Fruit fly (Drosophila melanogaster) whole organism, embryonic: ENCODE results near the gene Prp39.

Source experiments
- Adf1 ChIP-seq: fragments of 200-800 bp; sonication (Bioruptor generic); IDR thresholded peaks from 2 replicates; pipeline ENCODE4 v1.3.6; 2022; ENCODE audit warnings: missing biosample characterization, missing genetic modification characterization
- CG10431 ChIP-seq: fragments of 200-800 bp; sonication (Bioruptor generic); optimal IDR thresholded peaks from 3 replicates; lab custom pipeline; 2018; ENCODE audit warnings: missing biosample characterization, mild to moderate bottlenecking, missing genetic modification characterization
- CG10979 ChIP-seq: fragments of 200-800 bp; sonication (Bioruptor generic); optimal IDR thresholded peaks from 2 replicates; lab custom pipeline; 2018; ENCODE audit warnings: missing biosample characterization, mild to moderate bottlenecking, missing genetic modification characterization, moderate library complexity
- CG11093 ChIP-seq: fragments of 200-800 bp; sonication (Bioruptor generic); IDR thresholded peaks from 3 replicates; pipeline ENCODE4 v1.3.6; 2022; ENCODE audit warnings: missing biosample characterization, missing genetic modification characterization
- CG11456 ChIP-seq: fragments of 200-800 bp; sonication (Bioruptor generic); IDR thresholded peaks from 3 replicates; pipeline ENCODE4 v1.3.6; 2022; ENCODE audit warnings: missing biosample characterization, missing genetic modification characterization
- CG11723 ChIP-seq: fragments of 200-800 bp; sonication (Bioruptor generic); optimal IDR thresholded peaks from 2 replicates; lab custom pipeline; 2017; ENCODE audit warnings: missing biosample characterization, mild to moderate bottlenecking, missing genetic modification characterization
- CG12104 ChIP-seq: fragments of 200-800 bp; sonication (Bioruptor generic); optimal IDR thresholded peaks from 3 replicates; lab custom pipeline; 2016; ENCODE audit warnings: missing biosample characterization, missing genetic modification characterization
- CG14441 ChIP-seq: fragments of 200-800 bp; sonication (Bioruptor generic); IDR thresholded peaks from 2 replicates; pipeline ENCODE4 v1.3.6; 2022; ENCODE audit warnings: missing biosample characterization, missing genetic modification characterization
- CG2120 ChIP-seq: fragments of 200-800 bp; sonication (Bioruptor generic); optimal IDR thresholded peaks from 3 replicates; lab custom pipeline; 2016; ENCODE audit warnings: missing biosample characterization, missing genetic modification characterization
- CG2199 ChIP-seq: fragments of 200-800 bp; sonication (Bioruptor generic); IDR thresholded peaks from 3 replicates; pipeline ENCODE4 v1.3.6; 2022; ENCODE audit warnings: missing biosample characterization, missing genetic modification characterization
- CG30020 ChIP-seq: fragments of 200-800 bp; optimal IDR thresholded peaks from 2 replicates; lab custom pipeline; 2019; ENCODE audit warnings: missing biosample characterization, mild to moderate bottlenecking, missing genetic modification characterization, moderate library complexity
- CG32767 ChIP-seq: fragments of 200-800 bp; sonication (Bioruptor generic); IDR thresholded peaks from 2 replicates; pipeline ENCODE4 v1.3.6; 2022; ENCODE audit warnings: missing biosample characterization, missing genetic modification characterization
- CG34224 ChIP-seq: fragments of 200-800 bp; sonication (Bioruptor generic); IDR thresholded peaks from 3 replicates; pipeline ENCODE4 v1.3.6; 2022; ENCODE audit warnings: missing biosample characterization, missing genetic modification characterization; ENCODE audit not compliant: partially characterized antibody
- CG3847 ChIP-seq: fragments of 200-800 bp; sonication (Bioruptor generic); IDR thresholded peaks from 2 replicates; pipeline ENCODE4 v1.3.6; 2022; ENCODE audit warnings: missing biosample characterization, missing genetic modification characterization
- CG4730 ChIP-seq: fragments of 200-800 bp; sonication (Bioruptor generic); IDR thresholded peaks from 2 replicates; pipeline ENCODE4 v1.3.6; 2022; ENCODE audit warnings: missing biosample characterization, missing genetic modification characterization
- CG6689 ChIP-seq: fragments of 200-800 bp; sonication (Bioruptor generic); IDR thresholded peaks from 2 replicates; pipeline ENCODE4 v1.3.6; 2022; ENCODE audit warnings: missing biosample characterization, missing genetic modification characterization
- CG6765 ChIP-seq: fragments of 200-800 bp; sonication (Bioruptor generic); optimal IDR thresholded peaks from 3 replicates; lab custom pipeline; 2017; ENCODE audit warnings: missing biosample characterization, mild to moderate bottlenecking, missing genetic modification characterization
- CG7372 ChIP-seq: fragments of 200-800 bp; sonication (Bioruptor generic); IDR thresholded peaks from 2 replicates; pipeline ENCODE4 v1.3.6; 2022; ENCODE audit warnings: missing biosample characterization, missing genetic modification characterization
- CG7987 ChIP-seq: fragments of 200-800 bp; sonication (Bioruptor generic); optimal IDR thresholded peaks from 2 replicates; lab custom pipeline; 2018; ENCODE audit warnings: missing biosample characterization, mild to moderate bottlenecking, missing genetic modification characterization, moderate library complexity
- CG8388 ChIP-seq: fragments of 200-800 bp; sonication (Bioruptor generic); optimal IDR thresholded peaks from 2 replicates; lab custom pipeline; 2019; ENCODE audit warnings: missing biosample characterization, mild to moderate bottlenecking, missing genetic modification characterization, moderate library complexity
- CoRest ChIP-seq: fragments of 200-800 bp; sonication (Bioruptor generic); optimal IDR thresholded peaks from 3 replicates; lab custom pipeline; 2018; ENCODE audit warnings: missing biosample characterization, mild to moderate bottlenecking, missing genetic modification characterization, moderate library complexity
- E2f1 ChIP-seq: fragments of 200-800 bp; sonication (Bioruptor generic); IDR thresholded peaks from 2 replicates; pipeline ENCODE4 v1.3.6; 2022; ENCODE audit warnings: missing biosample characterization, missing genetic modification characterization
- E2f2 ChIP-seq: fragments of 200-800 bp; sonication (Bioruptor generic); IDR thresholded peaks from 2 replicates; pipeline ENCODE4 v1.3.6; 2022; ENCODE audit warnings: missing biosample characterization, missing genetic modification characterization
- Gug ChIP-seq: fragments of 200-800 bp; sonication (Bioruptor generic); IDR thresholded peaks from 4 replicates; pipeline ENCODE4 v1.3.6; 2022; ENCODE audit warnings: missing biosample characterization, missing genetic modification characterization
- Hsf ChIP-seq: fragments of 200-800 bp; sonication (Bioruptor generic); optimal IDR thresholded peaks from 3 replicates; lab custom pipeline; 2016; ENCODE audit warnings: missing biosample characterization, missing genetic modification characterization
- Ptx1 ChIP-seq: fragments of 200-800 bp; sonication (Bioruptor generic); IDR thresholded peaks from 2 replicates; pipeline ENCODE4 v1.3.6; 2022; ENCODE audit warnings: missing biosample characterization, missing genetic modification characterization
- Sox100B ChIP-seq: fragments of 200-800 bp; sonication (Bioruptor generic); optimal IDR thresholded peaks from 3 replicates; lab custom pipeline; 2018; ENCODE audit warnings: missing biosample characterization, mild to moderate bottlenecking, missing genetic modification characterization
- Xrp1 ChIP-seq: fragments of 200-800 bp; sonication (Bioruptor generic); IDR thresholded peaks from 2 replicates; pipeline ENCODE4 v1.3.6; 2022; ENCODE audit warnings: missing biosample characterization, missing genetic modification characterization
- ase ChIP-seq: fragments of 200-800 bp; sonication (Bioruptor generic); IDR thresholded peaks from 3 replicates; pipeline ENCODE4 v1.3.6; 2022; ENCODE audit warnings: missing biosample characterization, missing genetic modification characterization
- bbx ChIP-seq: fragments of 200-800 bp; sonication (Bioruptor generic); IDR thresholded peaks from 2 replicates; pipeline ENCODE4 v1.3.6; 2022; ENCODE audit warnings: missing biosample characterization, missing genetic modification characterization; ENCODE audit not compliant: partially characterized antibody
- cas ChIP-seq: fragments of 200-800 bp; sonication (Bioruptor generic); IDR thresholded peaks from 2 replicates; pipeline ENCODE4 v1.3.6; 2022; ENCODE audit warnings: missing biosample characterization, missing genetic modification characterization
- dm ChIP-seq: fragments of 200-800 bp; sonication (Bioruptor generic); optimal IDR thresholded peaks from 3 replicates; lab custom pipeline; 2016; ENCODE audit warnings: missing biosample characterization, missing genetic modification characterization
- dpn ChIP-seq, 2 experiments: fragments of 200-800 bp; sonication (Bioruptor generic); optimal IDR thresholded peaks; 3 replicates each; lab custom pipeline; 2016; ENCODE audit warnings: missing biosample characterization in 2 of 2, missing genetic modification characterization in 2 of 2
- inv ChIP-seq: fragments of 200-800 bp; sonication (Bioruptor generic); IDR thresholded peaks from 2 replicates; pipeline ENCODE4 v1.3.6; 2022; ENCODE audit warnings: missing biosample characterization, missing genetic modification characterization; ENCODE audit not compliant: partially characterized antibody
- kay ChIP-seq: fragments of 200-800 bp; sonication (Bioruptor generic); optimal IDR thresholded peaks from 2 replicates; lab custom pipeline; 2016; ENCODE audit warnings: missing biosample characterization, missing genetic modification characterization
- lbe ChIP-seq: fragments of 200-800 bp; sonication (Bioruptor generic); optimal IDR thresholded peaks from 2 replicates; lab custom pipeline; 2016; ENCODE audit warnings: missing biosample characterization, mild to moderate bottlenecking, missing genetic modification characterization
- mld ChIP-seq: fragments of 200-800 bp; sonication (Bioruptor generic); IDR thresholded peaks from 3 replicates; pipeline ENCODE4 v1.3.6; 2022; ENCODE audit warnings: missing biosample characterization, missing genetic modification characterization; ENCODE audit not compliant: partially characterized antibody
- nerfin-2 ChIP-seq: fragments of 200-800 bp; sonication (Bioruptor generic); IDR thresholded peaks from 2 replicates; pipeline ENCODE4 v1.3.6; 2022; ENCODE audit warnings: missing biosample characterization, missing genetic modification characterization; ENCODE audit not compliant: partially characterized antibody
- onecut ChIP-seq: fragments of 200-800 bp; sonication (Bioruptor generic); IDR thresholded peaks from 2 replicates; pipeline ENCODE4 v1.3.6; 2022; ENCODE audit warnings: missing biosample characterization, missing genetic modification characterization
- ranshi ChIP-seq: fragments of 200-800 bp; sonication (Bioruptor generic); IDR thresholded peaks from 2 replicates; pipeline ENCODE4 v1.3.6; 2022; ENCODE audit warnings: missing biosample characterization, missing genetic modification characterization
- scrt ChIP-seq: fragments of 200-800 bp; sonication (Bioruptor generic); optimal IDR thresholded peaks from 2 replicates; lab custom pipeline; 2018; ENCODE audit warnings: missing biosample characterization, mild to moderate bottlenecking, missing genetic modification characterization, moderate library complexity
- sd ChIP-seq: fragments of 200-800 bp; sonication (Bioruptor generic); optimal IDR thresholded peaks from 3 replicates; lab custom pipeline; 2018; ENCODE audit warnings: missing biosample characterization, mild to moderate bottlenecking, missing genetic modification characterization, moderate library complexity
- sisA ChIP-seq: fragments of 200-800 bp; sonication (Bioruptor generic); IDR thresholded peaks from 2 replicates; pipeline ENCODE4 v1.3.6; 2022; ENCODE audit warnings: missing biosample characterization, missing genetic modification characterization
- sna ChIP-seq: fragments of 200-800 bp; sonication (Bioruptor generic); IDR thresholded peaks from 2 replicates; pipeline ENCODE4 v1.3.6; 2022; ENCODE audit warnings: missing biosample characterization, missing genetic modification characterization; ENCODE audit not compliant: partially characterized antibody
- sob ChIP-seq: fragments of 200-800 bp; sonication (Bioruptor generic); IDR thresholded peaks from 2 replicates; pipeline ENCODE4 v1.3.6; 2022; ENCODE audit warnings: missing biosample characterization, missing genetic modification characterization
- sug ChIP-seq: fragments of 200-800 bp; optimal IDR thresholded peaks from 2 replicates; lab custom pipeline; 2019; ENCODE audit warnings: missing biosample characterization, mild to moderate bottlenecking, missing genetic modification characterization, moderate library complexity
- ttk ChIP-seq: fragments of 200-800 bp; sonication (Bioruptor generic); IDR thresholded peaks from 2 replicates; pipeline ENCODE4 v2.1.2; 2022; ENCODE audit warnings: missing biosample characterization, missing genetic modification characterization
- wor ChIP-seq: fragments of 200-800 bp; sonication (Bioruptor generic); IDR thresholded peaks from 2 replicates; pipeline ENCODE4 v1.3.6; 2022; ENCODE audit warnings: missing biosample characterization, missing genetic modification characterization

The Prp39 gene

DNA sequence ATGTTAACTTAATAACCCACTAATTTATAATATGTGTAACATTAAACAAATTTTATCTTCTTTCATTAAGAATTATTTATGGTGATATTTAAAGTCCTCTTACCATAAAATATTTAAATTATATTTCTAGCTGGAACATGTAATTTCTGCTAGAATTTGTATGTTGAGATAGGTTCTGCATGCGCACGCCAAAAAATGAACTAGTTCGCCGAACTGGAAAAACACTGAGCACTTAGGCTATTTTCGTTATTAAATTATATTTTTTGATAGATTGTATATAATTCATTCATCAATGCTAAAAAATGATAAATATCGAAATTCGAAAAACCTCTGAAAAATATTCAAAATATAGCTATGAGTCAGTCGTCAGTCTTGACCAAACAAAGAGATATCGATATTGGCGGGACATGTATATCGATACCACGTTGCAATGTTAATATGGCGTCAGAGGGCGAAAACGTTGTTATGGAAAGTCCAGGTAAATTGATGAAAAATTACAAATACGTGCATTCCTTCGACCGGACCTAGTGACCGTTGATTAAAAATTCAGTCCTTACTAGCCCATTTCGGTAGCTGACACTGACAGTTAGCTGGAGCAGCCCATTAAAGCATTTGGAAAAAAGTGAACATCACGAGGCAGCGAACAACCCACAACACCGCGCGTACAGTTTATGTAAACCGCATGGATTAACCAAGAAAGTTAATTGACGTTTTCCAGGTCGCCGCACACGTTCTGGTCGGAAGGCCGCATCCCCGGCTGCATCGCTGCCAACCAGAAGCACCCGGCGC, at the start of gene Prp39 (continued):
- peak; percentile 21; the same call in 1 of the 2 replicates for TF ChIP-seq CG7372 (GFP tag; lab: Robert Waterston, UW)
- peak; percentile 32 for TF ChIP-seq CoRest (tag; lab: Kevin White, UChicago)
- TF ChIP-seq CG14441 (GFP tag; lab: Robert Waterston, UW): peak; percentile 55; the same call in 1 of the 2 replicates
- TF ChIP-seq bbx (GFP tag; lab: Robert Waterston, UW): peak; percentile 69
- no peak for TF ChIP-seq Sox100B (GFP tag; lab: Kevin White, UChicago)
- peak; percentile 50 for TF ChIP-seq Ptx1 (GFP tag; lab: Robert Waterston, UW)
- no peak for TF ChIP-seq CG11723 (GFP tag; lab: Kevin White, UChicago)
- TF ChIP-seq CG2199: no peak
- peak; percentile 61 for TF ChIP-seq inv
- TF ChIP-seq ranshi (GFP tag; lab: Robert Waterston, UW): peak; percentile 43; the same call in 1 of the 2 replicates
- TF ChIP-seq CG10979 (tag; lab: Kevin White, UChicago): peak; percentile 5
- peak; percentile 54; the same call in 1 of the 2 replicates for TF ChIP-seq Xrp1 (GFP tag; lab: Robert Waterston, UW)
- TF ChIP-seq mld (GFP tag; lab: Robert Waterston, UW): peak; percentile 63; the same call in 2 of the 3 replicates
- no peak for TF ChIP-seq onecut (GFP tag; lab: Robert Waterston, UW)
- no peak for TF ChIP-seq wor (GFP tag; lab: Robert Waterston, UW)
- TF ChIP-seq CG12104: peak; percentile 22
- TF ChIP-seq CG11456 (GFP tag; lab: Robert Waterston, UW): 0 out of 3 replicates have a peak, but pooled peaks have one; percentile 47
- TF ChIP-seq CG6689 (GFP tag; lab: Robert Waterston, UW): peak; percentile 47; the same call in 1 of the 2 replicates
- peak; percentile 52; the same call in 1 of the 2 replicates for TF ChIP-seq E2f2 (GFP tag; lab: Robert Waterston, UW)
- TF ChIP-seq kay: peak; percentile 60
- TF ChIP-seq CG8388: peak; percentile 10
- TF ChIP-seq Hsf (GFP tag; lab: Kevin White, UChicago): peak; percentile 25
- TF ChIP-seq Adf1 (GFP tag; lab: Robert Waterston, UW): 0 out of 2 replicates have a peak, but pooled peaks have one; percentile 15
- TF ChIP-seq CG11093 (GFP tag; lab: Robert Waterston, UW): no peak
- no peak for TF ChIP-seq CG10431 (GFP tag; lab: Kevin White, UChicago)
- peak in 1 of 2 experiments; percentile 50 for TF ChIP-seq dpn (GFP tag; optimal IDR thresholded peaks at IDR 0.05; lab: Kevin White, UChicago)
- peak; percentile 39; the same call in 2 of the 4 replicates for TF ChIP-seq Gug (GFP tag; lab: Robert Waterston, UW)
- TF ChIP-seq CG32767 (GFP tag; lab: Robert Waterston, UW): 0 out of 2 replicates have a peak, but pooled peaks have one; percentile 30
- TF ChIP-seq sna (GFP tag; lab: Robert Waterston, UW): peak; percentile 53
- TF ChIP-seq scrt (GFP tag; lab: Kevin White, UChicago): no peak
- TF ChIP-seq nerfin-2 (GFP tag; lab: Robert Waterston, UW): peak; percentile 32
- TF ChIP-seq sug (tag; lab: Kevin White, UChicago): no peak
- no peak for TF ChIP-seq CG7987
- TF ChIP-seq ttk (GFP tag; lab: Robert Waterston, UW): peak; percentile 46; the same call in 1 of the 2 replicates
- peak; percentile 22; the same call in 1 of the 3 replicates for TF ChIP-seq ase (GFP tag; lab: Robert Waterston, UW)
- no peak for TF ChIP-seq cas (GFP tag; lab: Robert Waterston, UW)
- no peak for TF ChIP-seq CG4730 (GFP tag; lab: Robert Waterston, UW)
- no peak for TF ChIP-seq sd (tag; lab: Kevin White, UChicago)
- peak; percentile 48 for TF ChIP-seq E2f1 (GFP tag; lab: Robert Waterston, UW)
- peak; percentile 39; the same call in 1 of the 2 replicates for TF ChIP-seq sob (GFP tag; lab: Robert Waterston, UW)
- peak; percentile 79 for TF ChIP-seq CG34224
- TF ChIP-seq lbe: no peak
- peak; percentile 28; the same call in 1 of the 2 replicates for TF ChIP-seq CG3847 (GFP tag; lab: Robert Waterston, UW)
- peak; percentile 22; the same call in 1 of the 2 replicates for TF ChIP-seq sisA (GFP tag; lab: Robert Waterston, UW)
- TF ChIP-seq CG2120 (GFP tag; lab: Kevin White, UChicago): peak; percentile 17
- TF ChIP-seq CG6765 (GFP tag; lab: Kevin White, UChicago): no peak
- peak; percentile 10 for TF ChIP-seq CG30020 (tag; lab: Kevin White, UChicago)
- peak; percentile 55 for TF ChIP-seq dm (GFP tag; lab: Kevin White, UChicago)
